Worm (Caenorhabditis elegans) whole organism, L4 larva: ENCODE data around the gene math-7.

Experiments
- D1046.2 ChIP-seq: fragments of 200-800 bp; sonication (Bioruptor generic); IDR thresholded peaks from 2 replicates; pipeline ENCODE4 v1.3.6; 2022; ENCODE audit warnings: missing genetic modification characterization, missing compliant biosample characterization
- F44E2.7 ChIP-seq: fragments of 200-800 bp; sonication (Bioruptor generic); IDR thresholded peaks from 2 replicates; pipeline ENCODE4 v2.1.2; 2022; ENCODE audit warnings: missing genetic modification characterization, missing compliant biosample characterization
- F49E8.2 ChIP-seq: sonication (generic microtip); optimal IDR thresholded peaks from 2 replicates; lab custom pipeline; 2016; ENCODE audit warnings: missing compliant biosample characterization, mild to moderate bottlenecking, missing genetic modification characterization, borderline replicate concordance
- Y5F2A.4 ChIP-seq: fragments of 200-800 bp; sonication (Bioruptor generic); optimal IDR thresholded peaks from 2 replicates; lab custom pipeline; 2018; ENCODE audit warnings: mild to moderate bottlenecking, missing genetic modification characterization, missing compliant biosample characterization
- Y75B8A.6 ChIP-seq: fragments of 200-800 bp; sonication (Bioruptor generic); IDR thresholded peaks from 2 replicates; pipeline ENCODE4 v1.3.6; 2022; ENCODE audit warnings: missing genetic modification reagents, missing genetic modification characterization, missing compliant biosample characterization
- ZK337.2 ChIP-seq: fragments of 200-800 bp; sonication (Bioruptor generic); IDR thresholded peaks from 2 replicates; pipeline ENCODE4 v1.3.6; 2022; ENCODE audit warnings: missing genetic modification reagents, missing genetic modification characterization, missing compliant biosample characterization
- aha-1 ChIP-seq: fragments of 150-350 bp; peaks from one replicate; lab custom pipeline; 2014; ENCODE audit warnings: missing biosample characterization, missing genetic modification characterization
- aly-2 ChIP-seq: sonication (generic microtip); optimal IDR thresholded peaks from 2 replicates; lab custom pipeline; 2018; ENCODE audit warnings: missing biosample characterization, missing genetic modification characterization
- ama-1 ChIP-seq: fragments of 150-350 bp; optimal IDR thresholded peaks from 2 replicates; lab custom pipeline; 2014; ENCODE audit warnings: inconsistent platforms, mixed read lengths
- ceh-32 ChIP-seq: sonication (generic microtip); optimal IDR thresholded peaks from 2 replicates; lab custom pipeline; 2016; ENCODE audit warnings: mild to moderate bottlenecking, missing genetic modification characterization, missing compliant biosample characterization; ENCODE audit not compliant: poor library complexity
- ceh-62 ChIP-seq: sonication (generic microtip); optimal IDR thresholded peaks from 2 replicates; lab custom pipeline; 2017; ENCODE audit warnings: missing biosample characterization, missing genetic modification characterization
- daf-12 ChIP-seq: fragments of 150-350 bp; optimal IDR thresholded peaks from 2 replicates; lab custom pipeline; 2014; ENCODE audit warnings: missing biosample characterization, missing genetic modification reagents, missing genetic modification characterization
- dmd-6 ChIP-seq: fragments of 200-800 bp; sonication (Bioruptor generic); IDR thresholded peaks from 2 replicates; pipeline ENCODE4 v1.3.6; 2022; ENCODE audit warnings: missing genetic modification reagents, missing genetic modification characterization, missing compliant biosample characterization
- dmd-8 ChIP-seq: fragments of 200-800 bp; sonication (Bioruptor generic); IDR thresholded peaks from 2 replicates; pipeline ENCODE4 v1.3.6; 2022; ENCODE audit warnings: missing genetic modification characterization, missing compliant biosample characterization
- dpl-1 ChIP-seq: fragments of 150-350 bp; optimal IDR thresholded peaks from 2 replicates; lab custom pipeline; 2014; ENCODE audit warnings: missing biosample characterization, missing genetic modification reagents, missing genetic modification characterization
- duxl-1 ChIP-seq: sonication (generic microtip); optimal IDR thresholded peaks from 2 replicates; lab custom pipeline; 2016; ENCODE audit warnings: mild to moderate bottlenecking, missing genetic modification characterization, moderate library complexity, missing compliant biosample characterization; ENCODE audit not compliant: poor library complexity
- fkh-10 ChIP-seq: fragments of 150-350 bp; optimal IDR thresholded peaks from 2 replicates; lab custom pipeline; 2014; ENCODE audit warnings: missing biosample characterization, missing genetic modification reagents, missing genetic modification characterization
- fos-1 ChIP-seq: fragments of 150-350 bp; optimal IDR thresholded peaks from 2 replicates; lab custom pipeline; 2014; ENCODE audit warnings: missing biosample characterization, missing genetic modification characterization
- hlh-11 ChIP-seq: fragments of 200-800 bp; sonication (Bioruptor generic); optimal IDR thresholded peaks from 2 replicates; lab custom pipeline; 2018; ENCODE audit warnings: mild to moderate bottlenecking, missing genetic modification characterization, missing compliant biosample characterization
- hlh-30 ChIP-seq: sonication (generic microtip); optimal IDR thresholded peaks from 2 replicates; lab custom pipeline; 2017; ENCODE audit warnings: antibody characterized with exemption, mild to moderate bottlenecking, missing genetic modification characterization, missing compliant biosample characterization; ENCODE audit not compliant: insufficient read depth
- jun-1 ChIP-seq: fragments of 150-350 bp; optimal IDR thresholded peaks from 2 replicates; lab custom pipeline; 2014; ENCODE audit warnings: missing biosample characterization, missing genetic modification reagents, missing genetic modification characterization
- lin-1 ChIP-seq: fragments of 200-800 bp; sonication (Bioruptor generic); IDR thresholded peaks from 2 replicates; pipeline ENCODE4 v1.3.6; 2022; ENCODE audit warnings: missing genetic modification reagents, missing genetic modification characterization, missing compliant biosample characterization
- lin-39 ChIP-seq: fragments of 150-350 bp; optimal IDR thresholded peaks from 2 replicates; lab custom pipeline; 2014; ENCODE audit warnings: missing biosample characterization, missing genetic modification reagents, missing genetic modification characterization
- lir-3 ChIP-seq: sonication (generic microtip); optimal IDR thresholded peaks from 2 replicates; lab custom pipeline; 2016; ENCODE audit warnings: mild to moderate bottlenecking, missing genetic modification characterization, missing compliant biosample characterization
- madf-5 ChIP-seq, 2 experiments: fragments of 200-800 bp; sonication (Bioruptor generic); IDR thresholded peaks; 2 replicates each; pipeline ENCODE4 v1.3.6; 2022; ENCODE audit warnings: missing compliant biosample characterization in 2 of 2, missing genetic modification characterization in 2 of 2
- mdl-1 ChIP-seq, 2 experiments: fragments of 150-350 bp in 1 of 2; sonication (generic microtip) in 1 of 2; optimal IDR thresholded peaks; 2 replicates each; lab custom pipeline; 2014 to 2017; ENCODE audit warnings: missing biosample characterization in 2 of 2, missing genetic modification characterization in 2 of 2
- mep-1 ChIP-seq: fragments of 150-350 bp; sonication (generic microtip); optimal IDR thresholded peaks from 3 replicates; lab custom pipeline; 2014; ENCODE audit warnings: missing biosample characterization, missing genetic modification characterization
- mxl-3 ChIP-seq: fragments of 200-800 bp; sonication (Bioruptor generic); optimal IDR thresholded peaks from 2 replicates; lab custom pipeline; 2018; ENCODE audit warnings: mild to moderate bottlenecking, missing genetic modification characterization, missing compliant biosample characterization
- nhr-10 ChIP-seq: fragments of 150-350 bp; optimal IDR thresholded peaks from 2 replicates; lab custom pipeline; 2014; ENCODE audit warnings: missing biosample characterization, missing genetic modification characterization
- nhr-102 ChIP-seq: sonication (generic microtip); optimal IDR thresholded peaks from 2 replicates; lab custom pipeline; 2016; ENCODE audit warnings: mild to moderate bottlenecking, missing genetic modification characterization, moderate library complexity, missing compliant biosample characterization
- nhr-28 ChIP-seq: fragments of 150-350 bp; optimal IDR thresholded peaks from 2 replicates; lab custom pipeline; 2014; ENCODE audit warnings: missing biosample characterization, missing genetic modification characterization
- nhr-6 ChIP-seq: fragments of 150-350 bp; optimal IDR thresholded peaks from 2 replicates; lab custom pipeline; 2014; ENCODE audit warnings: missing biosample characterization, missing genetic modification characterization
- nhr-76 ChIP-seq: fragments of 150-350 bp; optimal IDR thresholded peaks from 2 replicates; lab custom pipeline; 2014; ENCODE audit warnings: missing biosample characterization, missing genetic modification characterization
- nhr-77 ChIP-seq: fragments of 150-350 bp; optimal IDR thresholded peaks from 2 replicates; lab custom pipeline; 2014; ENCODE audit warnings: missing biosample characterization, missing genetic modification characterization
- php-3 ChIP-seq: fragments of 200-800 bp; sonication (Bioruptor generic); IDR thresholded peaks from 2 replicates; pipeline ENCODE4 v1.3.6; 2022; ENCODE audit warnings: missing genetic modification reagents, missing genetic modification characterization, missing compliant biosample characterization
- pqm-1 ChIP-seq: sonication (generic microtip); optimal IDR thresholded peaks from 2 replicates; lab custom pipeline; 2017; ENCODE audit warnings: missing biosample characterization, missing genetic modification characterization
- saeg-2 ChIP-seq: fragments of 200-800 bp; sonication (Bioruptor generic); IDR thresholded peaks from 2 replicates; pipeline ENCODE4 v1.3.6; 2022; ENCODE audit warnings: missing genetic modification reagents, missing genetic modification characterization, missing compliant biosample characterization
- sdz-12 ChIP-seq: fragments of 200-800 bp; sonication (Bioruptor generic); optimal IDR thresholded peaks from 2 replicates; lab custom pipeline; 2018; ENCODE audit warnings: mild to moderate bottlenecking, missing genetic modification characterization, missing compliant biosample characterization
- set-16 ChIP-seq: fragments of 200-800 bp; sonication (Bioruptor generic); IDR thresholded peaks from 2 replicates; pipeline ENCODE4 v1.3.6; 2022; ENCODE audit warnings: missing genetic modification reagents, missing genetic modification characterization, missing compliant biosample characterization
- skn-1 ChIP-seq: fragments of 150-350 bp; optimal IDR thresholded peaks from 2 replicates; lab custom pipeline; 2014; ENCODE audit warnings: missing biosample characterization, missing genetic modification characterization
- snpc-1.2 ChIP-seq: fragments of 200-800 bp; sonication (Bioruptor generic); IDR thresholded peaks from 2 replicates; pipeline ENCODE4 v1.3.6; 2022; ENCODE audit warnings: missing genetic modification reagents, missing genetic modification characterization, missing compliant biosample characterization
- snpc-4 ChIP-seq: fragments of 150-350 bp; optimal IDR thresholded peaks from 2 replicates; lab custom pipeline; 2014; ENCODE audit warnings: missing biosample characterization, missing genetic modification characterization
- spr-1 ChIP-seq: sonication (generic microtip); optimal IDR thresholded peaks from 2 replicates; lab custom pipeline; 2016; ENCODE audit warnings: mild to moderate bottlenecking, missing genetic modification characterization, missing compliant biosample characterization
- tag-97 ChIP-seq: fragments of 200-800 bp; sonication (Bioruptor generic); IDR thresholded peaks from 2 replicates; pipeline ENCODE4 v1.3.6; 2022; ENCODE audit warnings: missing genetic modification characterization, missing compliant biosample characterization
- tra-1 ChIP-seq: fragments of 200-800 bp; sonication (Bioruptor generic); IDR thresholded peaks from 2 replicates; pipeline ENCODE4 v1.3.6; 2022; ENCODE audit warnings: missing genetic modification reagents, missing genetic modification characterization, missing compliant biosample characterization
- unc-39 ChIP-seq: sonication (generic microtip); optimal IDR thresholded peaks from 2 replicates; lab custom pipeline; 2017; ENCODE audit warnings: missing biosample characterization, missing genetic modification characterization
- unc-62 ChIP-seq, 3 experiments: fragments of 150-350 bp in 1 of 3; sonication (generic microtip); optimal IDR thresholded peaks in 2 of 3; peaks in 1 of 3; 1 replicate in 1 of 3; 2 replicates in 2 of 3; lab custom pipeline; 2014 to 2017; ENCODE audit warnings: missing biosample characterization in 3 of 3, missing genetic modification characterization in 3 of 3, missing genetic modification reagents in 3 of 3, missing genotype in 1 of 3
- zfp-2 ChIP-seq: sonication (generic microtip); optimal IDR thresholded peaks from 2 replicates; lab custom pipeline; 2016; ENCODE audit warnings: mild to moderate bottlenecking, missing genetic modification characterization, missing compliant biosample characterization
- zip-11 ChIP-seq: fragments of 200-800 bp; sonication (Bioruptor generic); IDR thresholded peaks from 2 replicates; pipeline ENCODE4 v1.3.6; 2022; ENCODE audit warnings: missing genetic modification characterization, missing compliant biosample characterization
- ztf-7 ChIP-seq: fragments of 150-350 bp; optimal IDR thresholded peaks from 2 replicates; lab custom pipeline; 2014; ENCODE audit warnings: missing biosample characterization, missing genetic modification characterization

The math-7 gene

DNA sequence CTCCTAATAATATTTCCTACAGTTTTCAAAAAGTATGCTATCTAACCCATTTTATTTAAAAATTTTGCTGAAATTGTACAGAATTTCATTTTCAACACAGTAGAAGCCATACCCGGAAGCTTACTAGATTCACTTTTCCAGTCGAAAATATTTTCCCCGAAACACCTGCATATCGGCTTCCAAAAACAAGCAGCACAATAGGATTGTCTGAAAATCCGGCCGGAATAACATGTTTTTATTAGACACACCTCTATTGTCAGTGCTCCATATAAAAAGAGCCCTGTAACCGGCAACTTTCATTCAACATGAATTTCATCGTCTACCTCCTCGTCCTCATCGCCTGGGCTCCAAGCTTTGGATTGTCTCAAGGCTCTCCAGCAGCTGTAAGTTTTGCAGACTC lies 33.8 kb downstream of the math-7 start, which contains the start of gene C52E2.2:
Gene C52E2.2, plus strand, starts transcription at position 301 of the 400 bp plus-strand sequence.
- no peak for TF ChIP-seq nhr-6
- TF ChIP-seq saeg-2 (GFP tag; lab: Robert Waterston, UW): no peak
- no peak for TF ChIP-seq zfp-2 (tag; lab: Kevin White, UChicago)
- TF ChIP-seq unc-39 (tag; lab: Kevin White, UChicago): no peak
- no peak for TF ChIP-seq sdz-12 (GFP tag; lab: Kevin White, UChicago)
- no peak for TF ChIP-seq daf-12 (tag; lab: Kevin White, UChicago)
- TF ChIP-seq duxl-1 (tag; lab: Kevin White, UChicago): no peak
- no peak for TF ChIP-seq Y75B8A.6 (GFP tag; lab: Robert Waterston, UW)
- no peak for TF ChIP-seq F44E2.7 (GFP tag; lab: Robert Waterston, UW)
- no peak for TF ChIP-seq dmd-8 (GFP tag; lab: Robert Waterston, UW)
- TF ChIP-seq lin-1 (GFP tag; lab: Robert Waterston, UW): no peak

DNA sequence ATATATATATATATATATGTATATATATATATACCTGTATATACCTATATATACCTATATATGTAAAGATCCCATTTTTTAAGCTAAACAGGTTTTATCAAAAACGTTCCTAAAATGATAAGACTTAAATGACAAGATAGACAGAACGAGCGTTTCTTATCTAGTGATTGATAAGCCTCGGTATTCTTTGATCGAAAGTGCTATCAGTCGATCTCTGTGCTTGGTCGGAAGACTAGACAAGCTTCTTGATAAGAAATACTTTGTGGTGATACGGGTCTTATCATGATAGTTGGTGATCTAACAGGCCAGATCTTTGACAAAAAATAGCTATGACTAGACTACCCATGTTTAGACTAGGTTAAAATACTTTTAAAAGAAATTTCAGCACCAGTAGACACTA lies 34.6 kb downstream of the math-7 start:
- no peak for TF ChIP-seq snpc-1.2 (GFP tag; lab: Robert Waterston, UW)
- no peak for TF ChIP-seq madf-5 (GFP tag; IDR thresholded peaks at IDR 0.05; lab: Robert Waterston, UW)
- TF ChIP-seq mxl-3 (GFP tag; lab: Kevin White, UChicago): peak; percentile 47
- TF ChIP-seq nhr-77 (tag; lab: Kevin White, UChicago): peak; percentile 94
- no peak for TF ChIP-seq Y5F2A.4
- no peak for TF ChIP-seq daf-12 (tag; lab: Kevin White, UChicago)
- no peak for TF ChIP-seq ZK337.2 (GFP tag; lab: Robert Waterston, UW)
- no peak for TF ChIP-seq ama-1 (lab: Kevin White, UChicago)
- TF ChIP-seq D1046.2: no peak
- no peak for TF ChIP-seq nhr-102 (tag; lab: Kevin White, UChicago)
- no peak for TF ChIP-seq zip-11
- TF ChIP-seq lin-39: no peak
- TF ChIP-seq ceh-62: no peak
- no peak for TF ChIP-seq ceh-32
- TF ChIP-seq aly-2 (tag; lab: Kevin White, UChicago): no peak
- peak; percentile 90 for TF ChIP-seq php-3 (GFP tag; lab: Robert Waterston, UW)
- TF ChIP-seq hlh-30 (tag; lab: Kevin White, UChicago): peak; percentile 2
- no peak for TF ChIP-seq ztf-7
- TF ChIP-seq mdl-1 (tag; optimal IDR thresholded peaks at IDR 0.05; lab: Kevin White, UChicago): peak in 1 of 2 experiments; percentile 43
- no peak for TF ChIP-seq lir-3 (tag; lab: Kevin White, UChicago)
- no peak for TF ChIP-seq snpc-4 (tag; lab: Kevin White, UChicago)
- TF ChIP-seq sdz-12 (GFP tag; lab: Kevin White, UChicago): no peak
- peak; percentile 97 for TF ChIP-seq lin-1 (GFP tag; lab: Robert Waterston, UW)
- no peak for TF ChIP-seq nhr-10
- TF ChIP-seq jun-1: peak; percentile 34
- peak; percentile 96 for TF ChIP-seq nhr-28 (tag; lab: Kevin White, UChicago)
- TF ChIP-seq pqm-1 (tag; lab: Kevin White, UChicago): peak; percentile 99
- peak; percentile 92 for TF ChIP-seq hlh-11
- TF ChIP-seq unc-39 (tag; lab: Kevin White, UChicago): no peak
- no peak for TF ChIP-seq set-16 (GFP tag; lab: Robert Waterston, UW)
- TF ChIP-seq dmd-6 (GFP tag; lab: Robert Waterston, UW): peak; percentile 99
- TF ChIP-seq tag-97: no peak
- peak; percentile 57 for TF ChIP-seq nhr-6
- TF ChIP-seq spr-1: no peak
- no peak for TF ChIP-seq nhr-76 (tag; lab: Kevin White, UChicago)
- TF ChIP-seq F44E2.7 (GFP tag; lab: Robert Waterston, UW): no peak
- TF ChIP-seq fkh-10 (GFP tag; lab: Kevin White, UChicago): no peak
- no peak for TF ChIP-seq F49E8.2
- TF ChIP-seq unc-62 (GFP tag; optimal IDR thresholded peaks at IDR 0.05 in 1 of 2; lab: Kevin White, UChicago): no peak
- no peak for TF ChIP-seq unc-62 (tag; optimal IDR thresholded peaks at IDR 0.05; lab: Kevin White, UChicago)
- TF ChIP-seq tra-1 (GFP tag; lab: Robert Waterston, UW): peak; percentile 97
- no peak for TF ChIP-seq skn-1 (tag; lab: Kevin White, UChicago)
- TF ChIP-seq mep-1 (tag; lab: Kevin White, UChicago): no peak
- no peak for TF ChIP-seq dpl-1 (GFP tag; lab: Kevin White, UChicago)
- TF ChIP-seq aha-1 (tag; lab: Kevin White, UChicago): peak; percentile 38
- TF ChIP-seq fos-1 (tag; lab: Kevin White, UChicago): no peak
